Worm (Caenorhabditis elegans): ENCODE measurements around the gene F43H9.3.

- TF ChIP-seq D2030.7 (GFP tag; IDR thresholded peaks at IDR 0.05): no peak
- no peak for TF ChIP-seq ztf-3 (GFP tag; optimal IDR thresholded peaks at IDR 0.05)
- TF ChIP-seq ceh-91 (GFP tag; IDR thresholded peaks at IDR 0.05): no peak
- no peak for TF ChIP-seq efl-1 (GFP tag; optimal IDR thresholded peaks at IDR 0.05)
Observed at ce11 chrV:8026343-8026742, 1.6 kb upstream of the F43H9.3 start, which contains the start of gene F43H9.4.

Measured in whole organism, young adult.